Fruit fly (Drosophila melanogaster): ENCODE results near the gene sno.

DNA sequence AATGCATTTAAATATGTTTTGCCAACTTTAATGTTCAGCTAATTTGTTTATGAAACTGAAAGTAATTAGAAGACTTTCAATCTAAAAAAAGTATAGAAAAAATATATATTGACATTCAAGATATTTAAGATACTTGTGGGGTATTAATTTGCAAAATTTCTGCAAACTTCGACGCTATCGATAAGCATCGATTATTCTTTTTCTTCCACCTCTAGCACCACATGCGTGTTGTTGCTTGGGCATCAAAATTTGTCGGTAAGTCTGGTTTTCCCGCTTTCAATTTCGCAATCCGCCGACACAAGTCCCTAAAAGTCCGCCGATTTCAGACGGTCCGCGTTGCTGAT is 636 bp upstream of the sno start, which contains the start of gene REG:
- no peak for TF ChIP-seq kay (GFP tag; ENCODE audit: borderline replicate concordance)
- no peak for TF ChIP-seq CG33017 (tag; optimal IDR thresholded peaks at IDR 0.05)
- no peak for TF ChIP-seq Clk (GFP tag; optimal IDR thresholded peaks at IDR 0.05)
- TF ChIP-seq cnc (optimal IDR thresholded peaks at IDR 0.05), result no peak
- TF ChIP-seq cic (GFP tag; optimal IDR thresholded peaks at IDR 0.05), result no peak
- no peak for TF ChIP-seq CG1620 (GFP tag; optimal IDR thresholded peaks at IDR 0.05)
- TF ChIP-seq CG12768 (GFP tag; optimal IDR thresholded peaks at IDR 0.05), result no peak
- no peak for TF ChIP-seq pad (GFP tag; optimal IDR thresholded peaks at IDR 0.05)
- no peak for TF ChIP-seq CG7101 (tag; optimal IDR thresholded peaks at IDR 0.05)
- TF ChIP-seq Hr96 (GFP tag; optimal IDR thresholded peaks at IDR 0.05), result no peak
- TF ChIP-seq Mnt (GFP tag; optimal IDR thresholded peaks at IDR 0.05), result peak; percentile 14

All from whole organism, adult.